Fruit fly (Drosophila melanogaster): ENCODE measurements around the gene CG44261.
A peak's percentile ranks its signal among the peaks of the same experiment; 100 is the strongest.

Gene CG44261

DNA sequence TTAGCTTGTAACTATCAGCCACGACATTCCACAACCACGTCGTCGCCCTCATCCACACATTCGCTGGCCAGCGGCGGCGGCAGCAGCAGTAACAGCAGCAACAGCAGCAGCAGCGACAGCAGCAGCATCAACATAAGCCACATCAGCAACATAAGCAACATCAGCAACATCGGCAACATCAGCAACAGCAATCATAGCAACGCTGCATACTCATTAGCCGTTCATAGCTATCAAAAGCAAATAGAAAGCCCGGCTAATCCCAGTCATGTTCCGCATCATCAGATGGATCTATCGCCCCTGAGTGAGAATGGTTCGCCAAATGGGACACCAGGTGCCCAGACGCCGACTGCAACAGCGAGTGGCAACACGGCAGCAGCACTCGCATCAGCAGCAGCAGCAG lies 33.2 kb upstream of the CG44261 start:
- TF ChIP-seq CG12605 (GFP tag; IDR thresholded peaks at IDR 0.05) (no peak), fd96Ca (GFP tag; IDR thresholded peaks at IDR 0.05) (no peak), rn (GFP tag; IDR thresholded peaks at IDR 0.05) (no peak), Pif1A (GFP tag; optimal IDR thresholded peaks at IDR 0.05) (no peak), Snoo (tag; optimal IDR thresholded peaks at IDR 0.05) (no peak), CG14655 (GFP tag; optimal IDR thresholded peaks at IDR 0.05) (no peak), CG10348 (GFP tag; IDR thresholded peaks at IDR 0.05) (no peak), EcR (GFP tag; optimal IDR thresholded peaks at IDR 0.05) (no peak), CG15710 (tag; optimal IDR thresholded peaks at IDR 0.05) (no peak), CG8159 (tag; optimal IDR thresholded peaks at IDR 0.05) (no peak), CG8301 (tag; optimal IDR thresholded peaks at IDR 0.05) (no peak), gl (tag; optimal IDR thresholded peaks at IDR 0.05) (no peak), CG9948 (tag; optimal IDR thresholded peaks at IDR 0.05) (no peak)

DNA sequence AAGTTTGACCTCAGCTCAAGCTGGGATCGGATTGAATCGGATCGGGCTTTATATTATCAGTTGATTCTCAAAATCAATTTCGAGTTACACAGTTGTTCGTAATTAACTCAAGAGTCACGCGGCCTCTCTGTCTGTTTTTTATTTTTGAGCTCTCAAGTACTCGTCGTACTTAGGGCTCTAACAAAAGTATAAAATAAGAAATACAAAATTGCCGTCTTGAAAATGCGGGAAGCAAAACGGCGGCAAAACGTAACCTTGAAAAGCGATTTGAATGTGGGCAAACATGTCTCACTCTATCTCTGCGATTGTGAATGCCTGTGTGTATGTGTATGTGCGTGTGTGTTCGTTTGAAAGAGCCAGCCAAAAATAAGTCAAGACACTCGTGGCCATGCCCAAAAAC lies 29.6 kb upstream of the CG44261 start:
- TF ChIP-seq Ets98B (GFP tag; IDR thresholded peaks at IDR 0.05), result no peak
- no peak for TF ChIP-seq CG8301 (tag; optimal IDR thresholded peaks at IDR 0.05)
- no peak for TF ChIP-seq Snoo (tag; optimal IDR thresholded peaks at IDR 0.05)
- no peak for TF ChIP-seq CG17806 (tag; optimal IDR thresholded peaks at IDR 0.05)
- no peak for TF ChIP-seq CG8159 (tag; optimal IDR thresholded peaks at IDR 0.05)
- TF ChIP-seq CG15710 (tag; optimal IDR thresholded peaks at IDR 0.05), result no peak
- no peak for TF ChIP-seq fd96Ca (GFP tag; IDR thresholded peaks at IDR 0.05)
- no peak for TF ChIP-seq EcR (GFP tag; optimal IDR thresholded peaks at IDR 0.05)
- no peak for TF ChIP-seq CG10348 (GFP tag; IDR thresholded peaks at IDR 0.05)
- no peak for TF ChIP-seq D1 (tag; optimal IDR thresholded peaks at IDR 0.05)
- no peak for TF ChIP-seq CG12605 (GFP tag; IDR thresholded peaks at IDR 0.05)
- no peak for TF ChIP-seq CG13204 (GFP tag; optimal IDR thresholded peaks at IDR 0.05)
- no peak for TF ChIP-seq rn (GFP tag; IDR thresholded peaks at IDR 0.05)
- no peak for TF ChIP-seq CG34367 (tag; optimal IDR thresholded peaks at IDR 0.05)
- no peak for TF ChIP-seq CG32121 (GFP tag; IDR thresholded peaks at IDR 0.05)
- no peak for TF ChIP-seq CG4496 (GFP tag; IDR thresholded peaks at IDR 0.05)
- TF ChIP-seq Pif1B (GFP tag; optimal IDR thresholded peaks at IDR 0.05), result no peak
- TF ChIP-seq gl (tag; optimal IDR thresholded peaks at IDR 0.05), result no peak
- TF ChIP-seq CG9948 (tag; optimal IDR thresholded peaks at IDR 0.05), result no peak
- no peak for TF ChIP-seq CG14655 (GFP tag; optimal IDR thresholded peaks at IDR 0.05)

DNA sequence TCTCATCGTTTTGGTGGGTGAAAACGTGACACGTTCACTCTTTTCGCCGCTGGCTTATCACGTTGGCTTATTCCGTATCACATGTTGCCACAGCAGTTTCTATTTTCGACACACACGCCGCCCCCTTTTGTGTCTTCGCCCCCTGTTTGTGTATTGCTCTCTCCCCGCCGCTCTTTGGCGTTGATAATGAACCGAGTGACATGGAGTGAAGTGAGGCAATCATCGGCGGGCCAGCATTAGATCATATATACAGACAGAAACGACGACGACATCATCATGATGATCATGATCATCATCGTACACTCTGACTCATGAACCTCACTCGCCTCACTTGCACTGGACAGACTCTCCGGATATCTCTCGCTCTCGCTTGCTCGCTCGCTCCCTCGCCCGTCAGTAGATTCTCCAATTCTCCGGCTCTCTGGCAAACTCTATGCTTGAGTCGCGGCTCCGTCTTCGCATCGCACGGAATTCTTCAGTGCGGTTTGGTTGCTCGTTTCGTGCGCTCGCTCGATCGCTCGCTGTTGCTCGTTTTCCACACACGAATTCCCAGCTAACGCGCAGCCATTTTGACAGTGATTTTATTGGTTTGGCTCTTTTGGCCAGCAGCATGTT lies 28.5 kb upstream of the CG44261 start:
- no peak for TF ChIP-seq CG8159 (tag; optimal IDR thresholded peaks at IDR 0.05)
- peak; percentile 7; the same call in 1 of the 2 replicates for TF ChIP-seq Ets98B (GFP tag; IDR thresholded peaks at IDR 0.05)
- 0 out of 3 replicates have a peak, but pooled peaks have one; percentile 41 for TF ChIP-seq CG4496 (GFP tag; IDR thresholded peaks at IDR 0.05)
- no peak for TF ChIP-seq Snoo (tag; optimal IDR thresholded peaks at IDR 0.05)

DNA sequence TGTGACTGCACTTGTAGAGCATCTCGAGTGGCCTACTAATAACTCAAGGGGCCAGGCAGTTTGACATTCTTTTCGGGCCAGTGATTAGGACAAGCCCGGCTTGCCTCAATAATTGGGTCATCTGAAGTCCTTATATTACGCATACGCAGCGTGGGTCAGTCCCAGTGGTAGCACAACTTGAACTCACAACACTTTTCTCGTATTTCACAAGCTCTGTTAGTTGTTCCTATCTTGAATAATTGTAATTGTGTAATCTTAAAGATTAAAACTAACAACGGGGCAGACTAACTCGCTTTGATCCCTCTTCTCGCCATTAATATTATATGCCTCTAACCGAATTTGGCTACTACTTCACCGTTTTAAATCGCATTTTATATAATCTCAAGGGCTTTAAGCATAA lies 27.9 kb upstream of the CG44261 start:
- no peak for TF ChIP-seq CG4496 (GFP tag; IDR thresholded peaks at IDR 0.05)
- no peak for TF ChIP-seq CG17806 (tag; optimal IDR thresholded peaks at IDR 0.05)
- TF ChIP-seq CG10348 (GFP tag; IDR thresholded peaks at IDR 0.05), result no peak
- TF ChIP-seq Pif1A (GFP tag; optimal IDR thresholded peaks at IDR 0.05), result no peak
- no peak for TF ChIP-seq Pif1B (GFP tag; optimal IDR thresholded peaks at IDR 0.05)
- TF ChIP-seq Ets98B (GFP tag; IDR thresholded peaks at IDR 0.05), result no peak
- TF ChIP-seq CG9948 (tag; optimal IDR thresholded peaks at IDR 0.05), result no peak
- TF ChIP-seq rn (GFP tag; IDR thresholded peaks at IDR 0.05), result no peak
- TF ChIP-seq fd96Ca (GFP tag; IDR thresholded peaks at IDR 0.05), result no peak
- TF ChIP-seq EcR (GFP tag; optimal IDR thresholded peaks at IDR 0.05), result no peak
- no peak for TF ChIP-seq CG12605 (GFP tag; IDR thresholded peaks at IDR 0.05)
- TF ChIP-seq CG13204 (GFP tag; optimal IDR thresholded peaks at IDR 0.05), result no peak

DNA sequence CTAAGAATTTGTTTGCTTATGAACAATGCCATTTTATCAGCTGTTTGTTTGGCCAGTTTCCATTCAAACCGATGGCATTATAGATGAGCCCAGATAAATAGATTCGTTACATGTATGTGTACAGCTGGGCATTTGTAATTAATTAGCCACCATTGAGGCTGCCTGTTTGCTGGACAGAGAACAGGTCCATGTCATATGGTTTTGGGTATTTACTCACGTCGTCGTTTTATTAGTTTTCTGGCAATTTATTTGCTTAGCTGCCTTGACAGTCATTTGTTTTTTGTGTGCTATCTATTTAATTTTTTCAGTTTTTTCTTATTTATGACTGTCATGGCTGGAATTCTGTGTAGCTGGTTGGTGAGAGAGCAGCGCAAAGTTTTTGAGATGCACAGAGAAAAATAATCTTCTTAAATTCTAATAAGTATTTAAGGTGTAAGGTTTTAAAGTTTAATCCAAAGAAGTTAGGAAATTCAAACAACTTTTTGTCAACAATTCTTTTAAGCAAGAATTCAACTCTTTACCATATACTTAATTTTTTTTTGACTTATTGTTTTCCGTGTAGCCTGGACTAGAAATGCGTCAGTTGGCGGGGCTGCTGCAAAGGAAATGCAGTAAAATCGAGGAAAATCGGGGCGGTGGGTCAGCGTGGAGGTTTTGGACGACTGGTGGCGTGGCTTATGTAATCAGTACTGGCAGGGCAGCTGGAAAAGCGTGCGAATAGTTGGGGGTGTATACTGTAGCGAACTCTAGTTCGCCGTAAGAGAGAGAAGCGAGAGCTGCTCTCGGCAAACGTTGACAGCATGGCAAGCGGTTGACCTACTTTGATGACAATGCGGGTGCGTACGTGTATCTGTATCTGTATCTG lies 26.8 kb upstream of the CG44261 start:
- peak; percentile 45 for TF ChIP-seq CG8159 (tag; optimal IDR thresholded peaks at IDR 0.05)
- TF ChIP-seq CG34367 (tag; optimal IDR thresholded peaks at IDR 0.05), result no peak
- TF ChIP-seq fd96Ca (GFP tag; IDR thresholded peaks at IDR 0.05), result peak; percentile 63; the same call in 2 of the 3 replicates
- no peak for TF ChIP-seq Snoo (tag; optimal IDR thresholded peaks at IDR 0.05)
- TF ChIP-seq CG4496 (GFP tag; IDR thresholded peaks at IDR 0.05), result peak; percentile 92
- no peak for TF ChIP-seq gl (tag; optimal IDR thresholded peaks at IDR 0.05)
- TF ChIP-seq Pif1B (GFP tag; optimal IDR thresholded peaks at IDR 0.05), result no peak
- peak; percentile 89 for TF ChIP-seq Ets98B (GFP tag; IDR thresholded peaks at IDR 0.05)
- TF ChIP-seq CG14655 (GFP tag; optimal IDR thresholded peaks at IDR 0.05), result peak; percentile 60
- TF ChIP-seq CG32121 (GFP tag; IDR thresholded peaks at IDR 0.05), result peak; percentile 93
- no peak for TF ChIP-seq D1 (tag; optimal IDR thresholded peaks at IDR 0.05)
- peak; percentile 56 for TF ChIP-seq Pif1A (GFP tag; optimal IDR thresholded peaks at IDR 0.05)
- TF ChIP-seq CG10348 (GFP tag; IDR thresholded peaks at IDR 0.05), result peak; percentile 52; the same call in 1 of the 2 replicates
- TF ChIP-seq CG8301 (tag; optimal IDR thresholded peaks at IDR 0.05), result peak; percentile 77
- TF ChIP-seq CG12605 (GFP tag; IDR thresholded peaks at IDR 0.05), result peak; percentile 49; the same call in 1 of the 2 replicates
- peak; percentile 57 for TF ChIP-seq CG17806 (tag; optimal IDR thresholded peaks at IDR 0.05)
- TF ChIP-seq rn (GFP tag; IDR thresholded peaks at IDR 0.05), result peak; percentile 76
- peak; percentile 51 for TF ChIP-seq CG9948 (tag; optimal IDR thresholded peaks at IDR 0.05)
- no peak for TF ChIP-seq EcR (GFP tag; optimal IDR thresholded peaks at IDR 0.05)
- peak; percentile 35 for TF ChIP-seq CG15710 (tag; optimal IDR thresholded peaks at IDR 0.05)
- no peak for TF ChIP-seq CG13204 (GFP tag; optimal IDR thresholded peaks at IDR 0.05)

All from whole organism, pupa.